Worm (Caenorhabditis elegans): ENCODE measurements around the gene rif-1.2.

ce11 chrX:12406037-12406436, 34.8 kb upstream of the rif-1.2 start:
- TF ChIP-seq med-1 (GFP tag; optimal IDR thresholded peaks at IDR 0.05; ENCODE audit: insufficient read depth) (no peak), ztf-29 (GFP tag; IDR thresholded peaks at IDR 0.05) (no peak), flt-1 (GFP tag; IDR thresholded peaks at IDR 0.05) (no peak), tab-1 (GFP tag; IDR thresholded peaks at IDR 0.05) (no peak), cog-1 (tag; optimal IDR thresholded peaks at IDR 0.05) (no peak), klf-2 (GFP tag; conservative IDR thresholded peaks at IDR 0.05) (no peak), ref-1 (GFP tag; conservative IDR thresholded peaks at IDR 0.05) (no peak), T22C8.4 (GFP tag; IDR thresholded peaks at IDR 0.05) (no peak)

Data from whole organism, midembryonic.